Fruit fly (Drosophila melanogaster) whole organism, pupa: ENCODE measurements around the gene Coq7.

Experiments
- CG10348 ChIP-seq: fragments of 200-800 bp; sonication (Bioruptor generic); IDR thresholded peaks from 2 replicates; pipeline ENCODE4 v1.3.6; 2022; ENCODE audit warnings: missing biosample characterization, missing genetic modification characterization
- CG12605 ChIP-seq: fragments of 200-800 bp; sonication (Bioruptor generic); IDR thresholded peaks from 2 replicates; pipeline ENCODE4 v1.3.6; 2022; ENCODE audit warnings: missing biosample characterization, missing genetic modification characterization
- CG13204 ChIP-seq: fragments of 200-800 bp; sonication (Bioruptor generic); optimal IDR thresholded peaks from 2 replicates; lab custom pipeline; 2018; ENCODE audit warnings: missing biosample characterization, mild to moderate bottlenecking, missing genetic modification characterization, moderate library complexity
- CG14655 ChIP-seq: fragments of 200-800 bp; sonication (Bioruptor generic); optimal IDR thresholded peaks from 3 replicates; lab custom pipeline; 2017; ENCODE audit warnings: mild to moderate bottlenecking, missing biosample characterization, missing genetic modification reagents, missing genetic modification characterization
- CG15710 ChIP-seq: fragments of 200-800 bp; sonication (Bioruptor generic); optimal IDR thresholded peaks from 2 replicates; lab custom pipeline; 2018; ENCODE audit warnings: missing biosample characterization, mild to moderate bottlenecking, missing genetic modification characterization, moderate library complexity
- CG17806 ChIP-seq: fragments of 200-800 bp; sonication (Bioruptor generic); optimal IDR thresholded peaks from 2 replicates; lab custom pipeline; 2018; ENCODE audit warnings: missing biosample characterization, mild to moderate bottlenecking, missing genetic modification characterization, moderate library complexity
- CG32121 ChIP-seq: fragments of 200-800 bp; sonication (Bioruptor generic); IDR thresholded peaks from 2 replicates; pipeline ENCODE4 v1.3.6; 2022; ENCODE audit warnings: missing biosample characterization, missing genetic modification characterization
- CG34367 ChIP-seq: fragments of 200-800 bp; sonication (Bioruptor generic); optimal IDR thresholded peaks from 2 replicates; lab custom pipeline; 2018; ENCODE audit warnings: missing biosample characterization, mild to moderate bottlenecking, missing genetic modification characterization
- CG4496 ChIP-seq: fragments of 200-800 bp; sonication (Bioruptor generic); IDR thresholded peaks from 3 replicates; pipeline ENCODE4 v1.3.6; 2022; ENCODE audit warnings: missing biosample characterization, missing genetic modification characterization
- CG8159 ChIP-seq: fragments of 200-800 bp; sonication (Bioruptor generic); optimal IDR thresholded peaks from 3 replicates; lab custom pipeline; 2018; ENCODE audit warnings: missing biosample characterization, mild to moderate bottlenecking, missing genetic modification characterization, moderate library complexity
- CG8301 ChIP-seq: fragments of 200-800 bp; sonication (Bioruptor generic); optimal IDR thresholded peaks from 2 replicates; lab custom pipeline; 2018; ENCODE audit warnings: missing biosample characterization, mild to moderate bottlenecking, missing genetic modification characterization
- CG9948 ChIP-seq: fragments of 200-800 bp; sonication (Bioruptor generic); optimal IDR thresholded peaks from 2 replicates; lab custom pipeline; 2018; ENCODE audit warnings: missing biosample characterization, mild to moderate bottlenecking, missing genetic modification characterization, moderate library complexity
- D1 ChIP-seq: fragments of 200-800 bp; sonication (Bioruptor generic); optimal IDR thresholded peaks from 2 replicates; lab custom pipeline; 2018; ENCODE audit warnings: missing biosample characterization, mild to moderate bottlenecking, missing genetic modification characterization, moderate library complexity
- EcR ChIP-seq: fragments of 200-800 bp; sonication (Bioruptor generic); optimal IDR thresholded peaks from 3 replicates; lab custom pipeline; 2019; ENCODE audit warnings: missing biosample characterization, missing genetic modification characterization, mild to moderate bottlenecking, moderate library complexity, missing genetic modification reagents
- Ets98B ChIP-seq: fragments of 200-800 bp; sonication (Bioruptor generic); IDR thresholded peaks from 2 replicates; pipeline ENCODE4 v1.3.6; 2022; ENCODE audit warnings: missing biosample characterization, missing genetic modification characterization
- Pif1A ChIP-seq: fragments of 200-800 bp; sonication (Bioruptor generic); optimal IDR thresholded peaks from 3 replicates; lab custom pipeline; 2016; ENCODE audit warnings: missing biosample characterization, missing genetic modification characterization
- Pif1B ChIP-seq: fragments of 200-800 bp; sonication (Bioruptor generic); optimal IDR thresholded peaks from 3 replicates; lab custom pipeline; 2016; ENCODE audit warnings: missing biosample characterization, missing genetic modification characterization
- Snoo ChIP-seq: fragments of 200-800 bp; sonication (Bioruptor generic); optimal IDR thresholded peaks from 3 replicates; lab custom pipeline; 2017; ENCODE audit warnings: missing biosample characterization, mild to moderate bottlenecking, missing genetic modification characterization, inconsistent platforms
- fd96Ca ChIP-seq: fragments of 200-800 bp; sonication (Bioruptor generic); IDR thresholded peaks from 3 replicates; pipeline ENCODE4 v1.3.6; 2022; ENCODE audit warnings: missing biosample characterization, missing genetic modification characterization
- gl ChIP-seq: fragments of 200-800 bp; sonication (Bioruptor generic); optimal IDR thresholded peaks from 2 replicates; lab custom pipeline; 2018; ENCODE audit warnings: missing biosample characterization, mild to moderate bottlenecking, missing genetic modification characterization
- rn ChIP-seq: fragments of 200-800 bp; sonication (Bioruptor generic); IDR thresholded peaks from 2 replicates; pipeline ENCODE4 v1.3.6; 2022; ENCODE audit warnings: missing biosample characterization, missing genetic modification characterization

The Coq7 gene

dm6 chrX:6730600-6731259 lies 40.3 kb upstream of the Coq7 start:
- peak; percentile 52 for TF ChIP-seq CG17806 (tag; lab: Kevin White, UChicago)
- TF ChIP-seq CG32121 (GFP tag; lab: Robert Waterston, UW) = peak; percentile 58; the same call in 1 of the 2 replicates
- no peak for TF ChIP-seq Snoo (tag; lab: Kevin White, UChicago)
- peak; percentile 78 for TF ChIP-seq gl (tag; lab: Kevin White, UChicago)
- TF ChIP-seq CG9948 (tag; lab: Kevin White, UChicago) = peak; percentile 25
- peak; percentile 88 for TF ChIP-seq CG4496
- TF ChIP-seq fd96Ca (GFP tag; lab: Robert Waterston, UW) = peak; percentile 87
- no peak for TF ChIP-seq D1 (tag; lab: Kevin White, UChicago)
- peak; percentile 42 for TF ChIP-seq CG34367 (tag; lab: Kevin White, UChicago)
- TF ChIP-seq CG14655 (GFP tag; lab: Kevin White, UChicago) = peak; percentile 74
- TF ChIP-seq CG8159 (tag; lab: Kevin White, UChicago) = peak; percentile 57
- TF ChIP-seq EcR (GFP tag; lab: Kevin White, UChicago) = no peak
- TF ChIP-seq Pif1B (GFP tag; lab: Kevin White, UChicago) = peak; percentile 42
- no peak for TF ChIP-seq CG10348 (GFP tag; lab: Robert Waterston, UW)
- TF ChIP-seq CG12605 (GFP tag; lab: Robert Waterston, UW) = peak; percentile 91
- TF ChIP-seq Ets98B (GFP tag; lab: Robert Waterston, UW) = peak; percentile 81
- TF ChIP-seq CG8301 (tag; lab: Kevin White, UChicago) = peak; percentile 63
- peak; percentile 26 for TF ChIP-seq Pif1A (GFP tag; lab: Kevin White, UChicago)
- TF ChIP-seq rn (GFP tag; lab: Robert Waterston, UW) = peak; percentile 51; the same call in 1 of the 2 replicates
- peak; percentile 47 for TF ChIP-seq CG15710 (tag; lab: Kevin White, UChicago)
- peak; percentile 70 for TF ChIP-seq CG13204 (GFP tag; lab: Kevin White, UChicago)

- TF ChIP-seq CG4496 (0 out of 3 replicates have a peak, but pooled peaks have one; percentile 27), Pif1A (GFP tag; lab: Kevin White, UChicago) (no peak)
These were observed 37.6 kb upstream of the Coq7 start for dm6 chrX:6733291-6734042.

- TF ChIP-seq fd96Ca (GFP tag; lab: Robert Waterston, UW) = no peak
- TF ChIP-seq CG10348 (GFP tag; lab: Robert Waterston, UW) = no peak
- TF ChIP-seq Pif1B (GFP tag; lab: Kevin White, UChicago) = no peak
- TF ChIP-seq CG14655 (GFP tag; lab: Kevin White, UChicago) = no peak
- TF ChIP-seq CG8301 (tag; lab: Kevin White, UChicago) = no peak
- TF ChIP-seq CG15710 (tag; lab: Kevin White, UChicago) = no peak
- TF ChIP-seq CG4496 = no peak
- no peak for TF ChIP-seq CG9948 (tag; lab: Kevin White, UChicago)
- TF ChIP-seq gl (tag; lab: Kevin White, UChicago) = no peak
- TF ChIP-seq, all 21 proteins: peak for 0
These were observed 30.9 kb upstream of the Coq7 start, which contains the start of gene CG3168 for dm6 chrX:6739936-6740668. TSS of gene CG3168 (minus strand) at chrX:6739986.

dm6 chrX:6741184-6741586 lies 29.8 kb upstream of the Coq7 start:
- TF ChIP-seq Pif1A (GFP tag; lab: Kevin White, UChicago) (peak; percentile 58), CG10348 (GFP tag; lab: Robert Waterston, UW) (no peak), CG8159 (tag; lab: Kevin White, UChicago) (peak; percentile 1), CG17806 (tag; lab: Kevin White, UChicago) (peak; percentile 37), Ets98B (GFP tag; lab: Robert Waterston, UW) (peak; percentile 74), CG13204 (GFP tag; lab: Kevin White, UChicago) (no peak), Pif1B (GFP tag; lab: Kevin White, UChicago) (no peak), CG34367 (tag; lab: Kevin White, UChicago) (no peak), D1 (tag; lab: Kevin White, UChicago) (no peak), CG12605 (GFP tag; lab: Robert Waterston, UW) (peak; percentile 58; the same call in 1 of the 2 replicates), CG8301 (tag; lab: Kevin White, UChicago) (peak; percentile 21), CG15710 (tag; lab: Kevin White, UChicago) (peak; percentile 16), CG32121 (GFP tag; lab: Robert Waterston, UW) (peak; percentile 56; the same call in 1 of the 2 replicates), EcR (GFP tag; lab: Kevin White, UChicago) (no peak), Snoo (tag; lab: Kevin White, UChicago) (peak; percentile 42), CG14655 (GFP tag; lab: Kevin White, UChicago) (peak; percentile 33), CG9948 (tag; lab: Kevin White, UChicago) (no peak), gl (tag; lab: Kevin White, UChicago) (no peak), fd96Ca (GFP tag; lab: Robert Waterston, UW) (0 out of 3 replicates have a peak, but pooled peaks have one; percentile 44), CG4496 (peak; percentile 79), rn (GFP tag; lab: Robert Waterston, UW) (0 out of 2 replicates have a peak, but pooled peaks have one; percentile 22)
